Worm (Caenorhabditis elegans) whole organism, L3 larva: ENCODE measurements around the gene R02F2.9.

Experiments used
- R02D3.7 ChIP-seq: fragments of 150-350 bp; optimal IDR thresholded peaks from 2 replicates; lab custom pipeline; 2014; ENCODE audit warnings: missing biosample characterization, missing genetic modification characterization
- ZK546.5 ChIP-seq: sonication (generic microtip); optimal IDR thresholded peaks from 2 replicates; lab custom pipeline; 2017; ENCODE audit warnings: missing biosample characterization, missing genetic modification characterization
- aly-2 ChIP-seq: fragments of 150-350 bp; optimal IDR thresholded peaks from 2 replicates; lab custom pipeline; 2014; ENCODE audit warnings: missing biosample characterization, missing genetic modification characterization
- ama-1 ChIP-seq: fragments of 150-350 bp; optimal IDR thresholded peaks from 2 replicates; lab custom pipeline; 2018
- ceh-16 ChIP-seq: sonication (generic microtip); optimal IDR thresholded peaks from 2 replicates; lab custom pipeline; 2017; ENCODE audit warnings: missing biosample characterization, missing genetic modification characterization
- ceh-82 ChIP-seq: fragments of 150-350 bp; optimal IDR thresholded peaks from 2 replicates; lab custom pipeline; 2014; ENCODE audit warnings: missing biosample characterization, missing genetic modification characterization
- ceh-9 ChIP-seq: sonication (generic microtip); optimal IDR thresholded peaks from 2 replicates; lab custom pipeline; 2018; ENCODE audit warnings: missing biosample characterization, missing genetic modification characterization
- daf-12 ChIP-seq: fragments of 150-350 bp; optimal IDR thresholded peaks from 2 replicates; lab custom pipeline; 2014; ENCODE audit warnings: missing biosample characterization, missing genetic modification reagents, missing genetic modification characterization
- egl-27 ChIP-seq: sonication (generic microtip); optimal IDR thresholded peaks from 4 replicates; lab custom pipeline; 2017; ENCODE audit warnings: missing biosample characterization, missing genetic modification reagents, missing genetic modification characterization
- elt-1 ChIP-seq: fragments of 150-350 bp; optimal IDR thresholded peaks from 2 replicates; lab custom pipeline; 2014; ENCODE audit warnings: missing biosample characterization, missing genetic modification characterization
- elt-2 ChIP-seq: sonication (generic microtip); optimal IDR thresholded peaks from 2 replicates; lab custom pipeline; 2016; ENCODE audit warnings: missing genetic modification reagents, mild to moderate bottlenecking, missing genetic modification characterization, missing compliant biosample characterization
- elt-3 ChIP-seq, 3 experiments: fragments of 150-350 bp in 1 of 3; sonication (generic microtip) in 2 of 3; optimal IDR thresholded peaks; 2 replicates in 2 of 3; 4 replicates in 1 of 3; lab custom pipeline; 2014 to 2017; ENCODE audit warnings: missing biosample characterization in 3 of 3, missing genetic modification characterization in 3 of 3
- eor-1 ChIP-seq, 2 experiments: fragments of 150-350 bp; optimal IDR thresholded peaks; 2 replicates each; lab custom pipeline; 2014 to 2018; ENCODE audit warnings: missing biosample characterization in 2 of 2, missing genetic modification characterization in 2 of 2
- fkh-10 ChIP-seq: sonication (generic microtip); optimal IDR thresholded peaks from 2 replicates; lab custom pipeline; 2017; ENCODE audit warnings: missing biosample characterization, missing genetic modification reagents, missing genetic modification characterization
- fkh-2 ChIP-seq: fragments of 150-350 bp; optimal IDR thresholded peaks from 2 replicates; lab custom pipeline; 2014; ENCODE audit warnings: missing biosample characterization, missing genetic modification reagents, missing genetic modification characterization
- fos-1 ChIP-seq: fragments of 150-350 bp; optimal IDR thresholded peaks from 2 replicates; lab custom pipeline; 2014; ENCODE audit warnings: missing biosample characterization, missing genetic modification characterization
- hmg-11 ChIP-seq: sonication (generic microtip); optimal IDR thresholded peaks from 2 replicates; lab custom pipeline; 2016; ENCODE audit warnings: missing genetic modification characterization, missing compliant biosample characterization
- jun-1 ChIP-seq: fragments of 150-350 bp; optimal IDR thresholded peaks from 2 replicates; lab custom pipeline; 2014; ENCODE audit warnings: missing biosample characterization, missing genetic modification reagents, missing genetic modification characterization
- lin-15B ChIP-seq: fragments of 150-350 bp; optimal IDR thresholded peaks from 2 replicates; lab custom pipeline; 2014; ENCODE audit warnings: missing biosample characterization, missing genetic modification characterization
- lin-39 ChIP-seq: fragments of 150-350 bp; optimal IDR thresholded peaks from 2 replicates; lab custom pipeline; 2018; ENCODE audit warnings: missing biosample characterization, missing genetic modification reagents, missing genetic modification characterization
- lsy-12 ChIP-seq: sonication (generic microtip); optimal IDR thresholded peaks from 2 replicates; lab custom pipeline; 2016; ENCODE audit warnings: mild to moderate bottlenecking, missing genetic modification characterization, missing compliant biosample characterization
- mdl-1 ChIP-seq: fragments of 150-350 bp; optimal IDR thresholded peaks from 2 replicates; lab custom pipeline; 2014; ENCODE audit warnings: missing biosample characterization, missing genetic modification characterization
- mml-1 ChIP-seq: fragments of 150-350 bp; sonication (generic microtip); optimal IDR thresholded peaks from 3 replicates; lab custom pipeline; 2014; ENCODE audit warnings: missing biosample characterization, missing genetic modification characterization
- nfya-1 ChIP-seq: sonication (generic microtip); optimal IDR thresholded peaks from 2 replicates; lab custom pipeline; 2017; ENCODE audit warnings: missing genetic modification characterization, mild to moderate bottlenecking, missing compliant biosample characterization, antibody characterized with exemption, moderate library complexity; ENCODE audit not compliant: insufficient read depth
- nhr-11 ChIP-seq: fragments of 150-350 bp; optimal IDR thresholded peaks from 2 replicates; lab custom pipeline; 2014; ENCODE audit warnings: missing biosample characterization, missing genetic modification characterization
- nhr-12 ChIP-seq: fragments of 150-350 bp; optimal IDR thresholded peaks from 2 replicates; lab custom pipeline; 2014; ENCODE audit warnings: missing biosample characterization, missing genetic modification characterization
- nhr-23 ChIP-seq: fragments of 150-350 bp; optimal IDR thresholded peaks from 2 replicates; lab custom pipeline; 2014; ENCODE audit warnings: missing biosample characterization, missing genetic modification reagents, missing genetic modification characterization
- nhr-237 ChIP-seq: fragments of 150-350 bp; optimal IDR thresholded peaks from 2 replicates; lab custom pipeline; 2014; ENCODE audit warnings: missing biosample characterization, missing genetic modification characterization
- nhr-25 ChIP-seq: sonication (generic microtip); optimal IDR thresholded peaks from 2 replicates; lab custom pipeline; 2017; ENCODE audit warnings: missing biosample characterization, missing genetic modification characterization
- nhr-28 ChIP-seq: fragments of 150-350 bp; optimal IDR thresholded peaks from 2 replicates; lab custom pipeline; 2014; ENCODE audit warnings: missing biosample characterization, missing genetic modification characterization
- nhr-43 ChIP-seq: sonication (generic microtip); optimal IDR thresholded peaks from 2 replicates; lab custom pipeline; 2016; ENCODE audit warnings: mild to moderate bottlenecking, missing genetic modification characterization, missing compliant biosample characterization; ENCODE audit not compliant: poor library complexity, severe bottlenecking
- nhr-67 ChIP-seq: fragments of 150-350 bp; optimal IDR thresholded peaks from 2 replicates; lab custom pipeline; 2014; ENCODE audit warnings: missing biosample characterization, missing genetic modification characterization
- nhr-76 ChIP-seq: fragments of 150-350 bp; sonication (generic microtip); optimal IDR thresholded peaks from 5 replicates; lab custom pipeline; 2014; ENCODE audit warnings: missing biosample characterization, missing genetic modification characterization
- nhr-77 ChIP-seq: fragments of 150-350 bp; optimal IDR thresholded peaks from 2 replicates; lab custom pipeline; 2014; ENCODE audit warnings: missing biosample characterization, missing genetic modification characterization
- pha-4 ChIP-seq: fragments of 150-350 bp; optimal IDR thresholded peaks from 2 replicates; lab custom pipeline; 2014; ENCODE audit warnings: missing biosample characterization, missing genetic modification reagents, missing genetic modification characterization
- pqm-1 ChIP-seq: fragments of 150-350 bp; optimal IDR thresholded peaks from 2 replicates; lab custom pipeline; 2017; ENCODE audit warnings: missing biosample characterization, missing genetic modification characterization, inconsistent platforms
- sea-2 ChIP-seq: fragments of 150-350 bp; sonication (generic microtip); optimal IDR thresholded peaks from 4 replicates; lab custom pipeline; 2014; ENCODE audit warnings: missing biosample characterization, missing genetic modification reagents, missing genetic modification characterization
- skn-1 ChIP-seq: fragments of 150-350 bp; optimal IDR thresholded peaks from 2 replicates; lab custom pipeline; 2014; ENCODE audit warnings: missing biosample characterization, missing genetic modification characterization
- snpc-4 ChIP-seq: fragments of 150-350 bp; optimal IDR thresholded peaks from 2 replicates; lab custom pipeline; 2014; ENCODE audit warnings: missing biosample characterization, missing genetic modification characterization
- tbx-2 ChIP-seq: sonication (generic microtip); optimal IDR thresholded peaks from 2 replicates; lab custom pipeline; 2016; ENCODE audit warnings: mild to moderate bottlenecking, missing genetic modification characterization, missing compliant biosample characterization
- unc-39 ChIP-seq: sonication (generic microtip); optimal IDR thresholded peaks from 4 replicates; lab custom pipeline; 2017; ENCODE audit warnings: missing biosample characterization, missing genetic modification characterization
- unc-62 ChIP-seq: fragments of 150-350 bp; sonication (generic microtip); optimal IDR thresholded peaks from 4 replicates; lab custom pipeline; 2014; ENCODE audit warnings: missing biosample characterization, missing genetic modification reagents, missing genetic modification characterization
- zag-1 ChIP-seq: fragments of 150-350 bp; optimal IDR thresholded peaks from 2 replicates; lab custom pipeline; 2014; ENCODE audit warnings: missing biosample characterization, missing genetic modification characterization
- ztf-11 ChIP-seq: fragments of 150-350 bp; optimal IDR thresholded peaks from 2 replicates; lab custom pipeline; 2014; ENCODE audit warnings: missing biosample characterization, missing genetic modification characterization
- ztf-4 ChIP-seq: fragments of 150-350 bp; optimal IDR thresholded peaks from 2 replicates; lab custom pipeline; 2014; ENCODE audit warnings: missing biosample characterization, missing genetic modification characterization

The R02F2.9 gene

DNA sequence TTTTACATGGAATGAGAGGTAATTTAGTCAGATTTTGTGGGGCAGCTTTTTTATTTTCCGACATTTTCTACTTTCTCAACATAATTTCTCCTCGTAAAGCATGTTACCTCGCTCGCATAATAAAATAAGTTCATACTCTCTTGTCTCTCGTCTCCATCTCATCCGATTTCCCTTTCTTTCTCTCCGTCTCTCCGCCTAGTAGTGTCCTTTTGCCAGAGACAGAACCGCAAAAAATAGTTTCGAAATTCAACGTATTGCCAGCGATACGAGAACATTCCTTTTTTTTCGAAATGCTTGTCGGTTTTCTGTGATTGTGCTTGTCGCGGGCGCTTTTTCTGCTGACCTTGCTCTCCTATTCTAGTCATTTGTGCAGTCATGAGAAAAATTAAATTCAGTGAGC is 5.2 kb downstream of the R02F2.9 start (continued):
- TF ChIP-seq fkh-2 (tag; lab: Kevin White, UChicago) (no peak), ceh-82 (tag; lab: Kevin White, UChicago) (no peak), hmg-11 (tag; lab: Kevin White, UChicago) (peak; percentile 28)

- TF ChIP-seq ceh-9 (tag; lab: Kevin White, UChicago) (no peak), nhr-43 (peak; percentile 42), jun-1 (no peak)
- TF ChIP-seq, all 47 proteins: peak for 1
Observed at ce11 chrIII:5504725-5505473, 5.9 kb downstream of the R02F2.9 start.

DNA sequence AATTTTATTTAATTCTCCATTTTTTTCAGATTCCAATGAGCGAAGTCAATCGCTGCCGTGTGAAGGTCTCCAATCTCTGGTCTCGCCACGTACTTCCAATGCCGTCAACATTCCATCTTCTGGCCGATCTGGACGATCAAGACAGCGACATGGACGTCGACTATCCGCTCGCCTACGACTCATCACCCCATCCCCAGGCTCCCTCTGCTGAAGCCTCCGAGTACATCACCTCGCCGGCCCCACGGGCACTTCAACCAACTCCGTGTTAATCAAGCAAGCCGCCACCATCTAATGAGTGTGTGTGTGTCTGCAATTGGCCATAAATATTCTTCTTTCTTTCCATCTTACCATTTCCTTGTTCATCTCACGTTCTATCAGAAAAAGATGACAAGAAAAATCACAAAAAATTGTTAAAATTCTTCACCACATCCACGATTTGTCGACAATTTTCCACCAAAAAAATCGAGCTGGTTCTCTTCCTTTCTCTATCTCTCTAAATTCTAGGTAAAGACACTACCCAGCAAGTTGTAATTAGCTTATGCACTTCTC is 6.6 kb downstream of the R02F2.9 start:
- TF ChIP-seq ceh-82 (tag; lab: Kevin White, UChicago) (no peak), ama-1 (lab: Kevin White, UChicago) (peak; percentile 44), elt-2 (tag; lab: Kevin White, UChicago) (no peak), daf-12 (no peak), mdl-1 (tag; lab: Kevin White, UChicago) (no peak)

DNA sequence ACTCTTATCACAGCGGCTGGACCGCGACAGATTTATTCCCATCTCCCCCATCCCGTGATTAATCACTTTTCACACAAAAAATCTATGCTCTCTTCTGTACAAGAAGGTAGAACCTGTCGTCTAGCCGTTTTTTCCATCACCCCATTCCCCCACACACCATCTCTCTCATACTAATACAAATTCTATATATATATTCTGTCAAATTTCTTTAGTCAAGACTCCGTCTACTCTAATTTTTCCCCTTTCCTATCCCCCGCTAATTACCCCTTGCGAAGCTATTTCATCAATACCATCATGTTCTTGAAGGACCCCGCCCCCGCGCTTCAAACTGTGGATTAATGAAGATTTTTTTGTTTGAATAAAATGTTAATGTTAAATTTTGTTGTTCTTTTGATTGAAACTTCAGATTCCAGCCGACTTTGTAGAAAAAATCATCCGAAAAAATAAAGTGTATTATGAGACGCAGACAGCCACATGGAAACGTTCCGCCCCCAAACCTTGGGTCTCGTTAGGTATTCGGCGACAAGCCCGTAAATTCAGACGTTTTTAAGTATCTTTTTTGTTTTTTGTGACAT is 7.1 kb downstream of the R02F2.9 start:
- no peak for TF ChIP-seq nhr-76
- TF ChIP-seq ceh-16 (tag; lab: Kevin White, UChicago), result no peak
- TF ChIP-seq elt-3 (tag; optimal IDR thresholded peaks at IDR 0.05; lab: Kevin White, UChicago), result no peak
- TF ChIP-seq lsy-12 (tag; lab: Kevin White, UChicago), result peak; percentile 72
- TF ChIP-seq ama-1 (lab: Kevin White, UChicago), result peak; percentile 92
- TF ChIP-seq nhr-25 (tag; lab: Kevin White, UChicago), result peak; percentile 40
- TF ChIP-seq skn-1 (tag; lab: Kevin White, UChicago), result no peak
- no peak for TF ChIP-seq mdl-1 (tag; lab: Kevin White, UChicago)
- no peak for TF ChIP-seq fkh-2 (tag; lab: Kevin White, UChicago)
- TF ChIP-seq mml-1 (tag; lab: Kevin White, UChicago), result no peak
- no peak for TF ChIP-seq nhr-28 (tag; lab: Kevin White, UChicago)
- TF ChIP-seq nhr-12, result no peak
- TF ChIP-seq ztf-4 (tag; lab: Kevin White, UChicago), result no peak
- TF ChIP-seq ceh-82 (tag; lab: Kevin White, UChicago), result no peak
- TF ChIP-seq elt-2 (tag; lab: Kevin White, UChicago), result peak; percentile 36
- TF ChIP-seq fos-1, result no peak
- no peak for TF ChIP-seq lin-15B (tag; lab: Kevin White, UChicago)
- no peak for TF ChIP-seq hmg-11 (tag; lab: Kevin White, UChicago)
- TF ChIP-seq nhr-77 (tag; lab: Kevin White, UChicago), result no peak
- no peak for TF ChIP-seq unc-62 (GFP tag; lab: Kevin White, UChicago)
- TF ChIP-seq lin-39 (tag; lab: Kevin White, UChicago), result no peak
- TF ChIP-seq egl-27 (tag; lab: Kevin White, UChicago), result no peak
- no peak for TF ChIP-seq nhr-67
- peak; percentile 71 for TF ChIP-seq nhr-43
- no peak for TF ChIP-seq unc-39 (tag; lab: Kevin White, UChicago)
- TF ChIP-seq tbx-2, result peak; percentile 27
- TF ChIP-seq nfya-1 (tag; lab: Kevin White, UChicago), result no peak
- no peak for TF ChIP-seq aly-2 (tag; lab: Kevin White, UChicago)
- no peak for TF ChIP-seq nhr-11 (tag; lab: Kevin White, UChicago)
- no peak for TF ChIP-seq nhr-237
- no peak for TF ChIP-seq fkh-10 (GFP tag; lab: Kevin White, UChicago)
- no peak for TF ChIP-seq ztf-11
- TF ChIP-seq pqm-1, result no peak
- TF ChIP-seq snpc-4, result no peak
- TF ChIP-seq sea-2 (GFP tag; lab: Kevin White, UChicago), result no peak
- no peak for TF ChIP-seq daf-12
- TF ChIP-seq pha-4 (tag; lab: Kevin White, UChicago), result peak; percentile 35
- TF ChIP-seq zag-1 (tag; lab: Kevin White, UChicago), result no peak
- peak; percentile 44 for TF ChIP-seq jun-1
- TF ChIP-seq eor-1 (tag; optimal IDR thresholded peaks at IDR 0.05; lab: Kevin White, UChicago), result no peak
- TF ChIP-seq nhr-23 (tag; lab: Kevin White, UChicago), result peak; percentile 79
- no peak for TF ChIP-seq elt-1 (tag; lab: Kevin White, UChicago)
- peak; percentile 56 for TF ChIP-seq R02D3.7 (tag; lab: Kevin White, UChicago)
- TF ChIP-seq ZK546.5, result no peak
